Worm (Caenorhabditis elegans) whole organism, L2 larva: ENCODE measurements around the gene unc-31.

Experiments
- F13H6.1 ChIP-seq: sonication (generic microtip); optimal IDR thresholded peaks from 2 replicates; lab custom pipeline; 2016; ENCODE audit warnings: missing genetic modification characterization, missing compliant biosample characterization
- ZK546.5 ChIP-seq: sonication (generic microtip); optimal IDR thresholded peaks from 2 replicates; lab custom pipeline; 2017; ENCODE audit warnings: missing biosample characterization, missing genetic modification characterization
- ama-1 ChIP-seq: fragments of 150-350 bp; optimal IDR thresholded peaks from 2 replicates; lab custom pipeline; 2018; ENCODE audit warnings: inconsistent platforms
- ceh-82 ChIP-seq: fragments of 150-350 bp; optimal IDR thresholded peaks from 2 replicates; lab custom pipeline; 2014; ENCODE audit warnings: missing biosample characterization, missing genetic modification characterization
- mdl-1 ChIP-seq, 2 experiments: fragments of 150-350 bp in 1 of 2; sonication (generic microtip) in 1 of 2; optimal IDR thresholded peaks; 2 replicates each; lab custom pipeline; 2017; ENCODE audit warnings: missing biosample characterization in 2 of 2, missing genetic modification characterization in 2 of 2
- sma-9 ChIP-seq, 2 experiments: fragments of 150-350 bp in 1 of 2; sonication (generic microtip) in 1 of 2; optimal IDR thresholded peaks; 2 replicates each; lab custom pipeline; 2014 to 2016; ENCODE audit warnings: missing genetic modification characterization in 2 of 2, mild to moderate bottlenecking in 1 of 2, missing biosample characterization in 1 of 2, missing compliant biosample characterization in 1 of 2, missing genetic modification reagents in 1 of 2, moderate library complexity in 1 of 2
- unc-39 ChIP-seq: fragments of 150-350 bp; optimal IDR thresholded peaks from 2 replicates; lab custom pipeline; 2014; ENCODE audit warnings: missing biosample characterization, missing genetic modification characterization

DNA sequence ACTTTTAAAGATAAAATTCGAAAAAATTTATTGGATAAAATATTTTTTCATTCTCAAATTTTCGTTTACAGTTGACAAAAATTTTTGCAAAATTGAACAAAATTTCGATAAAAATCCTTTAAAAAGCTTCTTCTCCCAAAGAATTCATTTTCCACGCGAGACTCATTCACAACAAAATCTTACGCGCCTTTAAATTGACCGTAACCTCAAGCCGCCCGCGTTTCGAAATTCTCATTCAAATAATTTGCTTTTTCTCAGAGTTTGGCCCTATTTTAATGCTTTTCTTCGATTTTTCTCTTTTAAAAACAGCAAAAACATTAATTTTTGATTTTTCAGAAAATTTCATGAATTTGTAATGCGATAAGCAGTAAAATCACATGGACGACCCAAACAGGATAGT lies 31.9 kb downstream of the unc-31 start, which contains the start of gene F07C6.4:
- TF ChIP-seq F13H6.1: no peak
- TF ChIP-seq mdl-1 (tag; optimal IDR thresholded peaks at IDR 0.05; lab: Kevin White, UChicago): no peak
- no peak for TF ChIP-seq ama-1
- TF ChIP-seq ceh-82 (tag; lab: Kevin White, UChicago): no peak
- TF ChIP-seq sma-9 (GFP tag; optimal IDR thresholded peaks at IDR 0.05; lab: Kevin White, UChicago): no peak
- TF ChIP-seq sma-9 (tag; optimal IDR thresholded peaks at IDR 0.05; lab: Kevin White, UChicago): no peak
- TF ChIP-seq ZK546.5: no peak
- TF ChIP-seq unc-39 (tag; lab: Kevin White, UChicago): no peak
